Fruit fly (Drosophila melanogaster): Measurements from ENCODE around the gene CG15715.

- TF ChIP-seq CTCF (optimal IDR thresholded peaks at IDR 0.05) (peak in 1 of 2 experiments; percentile 38), CG8478 (optimal IDR thresholded peaks at IDR 0.05) (no peak)
These were observed 5.1 kb downstream of the CG15715 start, which contains the start of gene CG12713 for dm6 chr3L:15832146-15832545.
